Fruit fly (Drosophila melanogaster): ENCODE results near the gene Culd.

DNA sequence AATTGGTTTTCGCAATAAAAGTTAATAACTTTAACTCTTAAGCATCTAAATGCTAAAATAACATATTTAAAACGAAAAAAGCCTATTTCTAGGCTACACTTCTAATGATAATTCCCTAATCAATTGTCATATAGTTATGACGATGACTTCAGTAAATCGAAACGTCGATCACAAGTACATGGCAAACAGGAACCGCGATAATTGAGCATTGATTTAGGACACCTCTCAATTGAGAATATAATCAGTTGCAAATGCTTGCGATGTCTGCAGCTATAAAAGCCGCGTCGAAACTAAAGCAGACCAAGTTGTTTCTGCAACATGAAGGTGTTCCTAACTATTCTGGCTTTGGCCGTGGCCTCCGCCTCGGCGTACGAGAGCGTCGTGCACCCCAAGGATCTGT, 35.1 kb upstream of the Culd start, which contains the start of gene Jon66Ci:
- no peak for TF ChIP-seq CTCF (optimal IDR thresholded peaks at IDR 0.05)
- no peak for TF ChIP-seq CG8478 (optimal IDR thresholded peaks at IDR 0.05)
